Fruit fly (Drosophila melanogaster): Measurements from ENCODE around the gene CG45076.

DNA sequence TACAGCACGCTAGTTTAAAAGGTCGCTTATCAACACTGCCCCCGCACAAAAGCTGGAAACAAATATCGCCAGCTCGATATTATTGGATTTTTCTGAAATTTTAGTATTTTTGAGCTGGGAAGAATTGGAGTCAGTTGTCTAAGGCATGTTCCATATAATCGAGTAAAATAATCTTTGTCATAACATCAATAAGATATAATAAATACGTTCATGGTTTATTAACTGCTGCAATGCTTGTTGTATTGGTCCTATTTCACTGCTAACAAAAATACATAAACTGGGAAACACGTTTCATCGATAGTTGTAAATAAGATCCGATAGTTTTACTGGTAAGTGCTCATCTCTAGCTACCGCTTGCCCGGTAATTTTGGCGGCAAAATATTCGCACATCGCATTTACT is 11.0 kb upstream of the CG45076 start, which contains the start of the genes Art1 and Mcm5:
- TF ChIP-seq psq (optimal IDR thresholded peaks at IDR 0.05) (no peak), Myc (optimal IDR thresholded peaks at IDR 0.05) (no peak)

Measured in Kc167 (cell line).